Worm (Caenorhabditis elegans) whole organism, L4 larva: ENCODE measurements around the gene che-11.

Experiments
- D1046.2 ChIP-seq: fragments of 200-800 bp; sonication (Bioruptor generic); IDR thresholded peaks from 2 replicates; pipeline ENCODE4 v1.3.6; 2022; ENCODE audit warnings: missing genetic modification characterization, missing compliant biosample characterization
- F10B5.3 ChIP-seq: sonication (generic microtip); optimal IDR thresholded peaks from 2 replicates; lab custom pipeline; 2016; ENCODE audit warnings: mild to moderate bottlenecking, missing genetic modification characterization, missing compliant biosample characterization
- F26F4.8 ChIP-seq: fragments of 200-800 bp; sonication (Bioruptor generic); conservative IDR thresholded peaks from 2 replicates; pipeline ENCODE4 v1.3.6; 2022; ENCODE audit warnings: missing genetic modification characterization, missing compliant biosample characterization
- R02D3.7 ChIP-seq: fragments of 150-350 bp; sonication (generic microtip); optimal IDR thresholded peaks from 3 replicates; lab custom pipeline; 2014; ENCODE audit warnings: missing biosample characterization, missing genetic modification characterization
- T20F7.1 ChIP-seq: fragments of 200-800 bp; sonication (Bioruptor generic); optimal IDR thresholded peaks from 2 replicates; lab custom pipeline; 2018; ENCODE audit warnings: mild to moderate bottlenecking, missing genetic modification characterization, missing compliant biosample characterization
- T26A8.4 ChIP-seq: fragments of 200-800 bp; sonication (Bioruptor generic); IDR thresholded peaks from 2 replicates; pipeline ENCODE4 v1.3.6; 2022; ENCODE audit warnings: missing genetic modification characterization, missing compliant biosample characterization
- Y105C5A.15 ChIP-seq: fragments of 200-800 bp; sonication (Bioruptor generic); IDR thresholded peaks from 2 replicates; pipeline ENCODE4 v1.3.6; 2022; ENCODE audit warnings: missing genetic modification characterization, missing compliant biosample characterization
- ZK546.5 ChIP-seq, 2 experiments: sonication (generic microtip); optimal IDR thresholded peaks; 2 replicates each; lab custom pipeline; 2017; ENCODE audit warnings: missing biosample characterization in 2 of 2, missing genetic modification characterization in 2 of 2
- aha-1 ChIP-seq: fragments of 150-350 bp; peaks from one replicate; lab custom pipeline; 2014; ENCODE audit warnings: missing biosample characterization, missing genetic modification characterization
- aly-2 ChIP-seq: sonication (generic microtip); optimal IDR thresholded peaks from 2 replicates; lab custom pipeline; 2018; ENCODE audit warnings: missing biosample characterization, missing genetic modification characterization
- ceh-28 ChIP-seq: fragments of 150-350 bp; optimal IDR thresholded peaks from 2 replicates; lab custom pipeline; 2014; ENCODE audit warnings: missing biosample characterization, missing genetic modification reagents, missing genetic modification characterization
- ceh-32 ChIP-seq: sonication (generic microtip); optimal IDR thresholded peaks from 2 replicates; lab custom pipeline; 2016; ENCODE audit warnings: mild to moderate bottlenecking, missing genetic modification characterization, missing compliant biosample characterization; ENCODE audit not compliant: poor library complexity
- ceh-62 ChIP-seq: sonication (generic microtip); optimal IDR thresholded peaks from 2 replicates; lab custom pipeline; 2017; ENCODE audit warnings: missing biosample characterization, missing genetic modification characterization
- cey-2 ChIP-seq: sonication (generic microtip); optimal IDR thresholded peaks from 3 replicates; lab custom pipeline; 2017; ENCODE audit warnings: missing genetic modification characterization, mild to moderate bottlenecking, missing compliant biosample characterization, antibody characterized with exemption, borderline replicate concordance; ENCODE audit not compliant: insufficient read depth
- daf-8 ChIP-seq: fragments of 200-800 bp; sonication (Bioruptor generic); IDR thresholded peaks from 2 replicates; pipeline ENCODE4 v1.3.6; 2022; ENCODE audit warnings: missing genetic modification characterization, missing compliant biosample characterization
- dmd-6 ChIP-seq: fragments of 200-800 bp; sonication (Bioruptor generic); IDR thresholded peaks from 2 replicates; pipeline ENCODE4 v1.3.6; 2022; ENCODE audit warnings: missing genetic modification reagents, missing genetic modification characterization, missing compliant biosample characterization
- dmd-8 ChIP-seq: fragments of 200-800 bp; sonication (Bioruptor generic); IDR thresholded peaks from 2 replicates; pipeline ENCODE4 v1.3.6; 2022; ENCODE audit warnings: missing genetic modification characterization, missing compliant biosample characterization
- dve-1 ChIP-seq: sonication (generic microtip); optimal IDR thresholded peaks from 2 replicates; lab custom pipeline; 2017; ENCODE audit warnings: antibody characterized with exemption, mild to moderate bottlenecking, missing genetic modification characterization, missing compliant biosample characterization; ENCODE audit not compliant: insufficient read depth
- egl-27 ChIP-seq: sonication (generic microtip); optimal IDR thresholded peaks from 3 replicates; lab custom pipeline; 2017; ENCODE audit warnings: missing biosample characterization, missing genetic modification reagents, missing genetic modification characterization
- jun-1 ChIP-seq: fragments of 150-350 bp; optimal IDR thresholded peaks from 2 replicates; lab custom pipeline; 2014; ENCODE audit warnings: missing biosample characterization, missing genetic modification reagents, missing genetic modification characterization
- lim-7 ChIP-seq: fragments of 200-800 bp; sonication (Bioruptor generic); IDR thresholded peaks from 2 replicates; pipeline ENCODE4 v1.3.6; 2022; ENCODE audit warnings: missing genetic modification characterization, missing compliant biosample characterization
- lin-1 ChIP-seq: fragments of 200-800 bp; sonication (Bioruptor generic); IDR thresholded peaks from 2 replicates; pipeline ENCODE4 v1.3.6; 2022; ENCODE audit warnings: missing genetic modification reagents, missing genetic modification characterization, missing compliant biosample characterization
- lin-29 ChIP-seq: fragments of 200-800 bp; sonication (Bioruptor generic); IDR thresholded peaks from 2 replicates; pipeline ENCODE4 v1.3.6; 2022; ENCODE audit warnings: missing genetic modification reagents, missing genetic modification characterization, missing compliant biosample characterization
- lir-3 ChIP-seq: sonication (generic microtip); optimal IDR thresholded peaks from 2 replicates; lab custom pipeline; 2016; ENCODE audit warnings: mild to moderate bottlenecking, missing genetic modification characterization, missing compliant biosample characterization
- lsy-2 ChIP-seq, 2 experiments: fragments of 150-350 bp in 1 of 2; sonication (generic microtip) in 1 of 2; optimal IDR thresholded peaks; 2 replicates each; lab custom pipeline; 2014 to 2017; ENCODE audit warnings: missing biosample characterization in 2 of 2, missing genetic modification characterization in 2 of 2
- madf-9 ChIP-seq: fragments of 200-800 bp; sonication (Bioruptor generic); conservative IDR thresholded peaks from 2 replicates; pipeline ENCODE4 v1.3.6; 2022; ENCODE audit warnings: missing genetic modification reagents, missing genetic modification characterization, missing compliant biosample characterization
- mdl-1 ChIP-seq, 2 experiments: fragments of 150-350 bp in 1 of 2; sonication (generic microtip) in 1 of 2; optimal IDR thresholded peaks; 2 replicates each; lab custom pipeline; 2014 to 2017; ENCODE audit warnings: missing biosample characterization in 2 of 2, missing genetic modification characterization in 2 of 2
- mes-2 ChIP-seq: sonication (generic microtip); optimal IDR thresholded peaks from 2 replicates; lab custom pipeline; 2016; ENCODE audit warnings: missing genotype, mild to moderate bottlenecking, missing genetic modification characterization, missing compliant biosample characterization; ENCODE audit not compliant: poor library complexity, severe bottlenecking
- mxl-3 ChIP-seq: fragments of 200-800 bp; sonication (Bioruptor generic); optimal IDR thresholded peaks from 2 replicates; lab custom pipeline; 2018; ENCODE audit warnings: mild to moderate bottlenecking, missing genetic modification characterization, missing compliant biosample characterization
- nhr-10 ChIP-seq: fragments of 150-350 bp; optimal IDR thresholded peaks from 2 replicates; lab custom pipeline; 2014; ENCODE audit warnings: missing biosample characterization, missing genetic modification characterization
- nhr-102 ChIP-seq: sonication (generic microtip); optimal IDR thresholded peaks from 2 replicates; lab custom pipeline; 2016; ENCODE audit warnings: mild to moderate bottlenecking, missing genetic modification characterization, moderate library complexity, missing compliant biosample characterization
- nhr-28 ChIP-seq: fragments of 150-350 bp; optimal IDR thresholded peaks from 2 replicates; lab custom pipeline; 2014; ENCODE audit warnings: missing biosample characterization, missing genetic modification characterization
- nhr-48 ChIP-seq: sonication (generic microtip); optimal IDR thresholded peaks from 2 replicates; lab custom pipeline; 2016; ENCODE audit warnings: mild to moderate bottlenecking, missing genetic modification characterization, missing compliant biosample characterization
- nhr-76 ChIP-seq: fragments of 150-350 bp; optimal IDR thresholded peaks from 2 replicates; lab custom pipeline; 2014; ENCODE audit warnings: missing biosample characterization, missing genetic modification characterization
- nhr-77 ChIP-seq: fragments of 150-350 bp; optimal IDR thresholded peaks from 2 replicates; lab custom pipeline; 2014; ENCODE audit warnings: missing biosample characterization, missing genetic modification characterization
- pqm-1 ChIP-seq: sonication (generic microtip); optimal IDR thresholded peaks from 2 replicates; lab custom pipeline; 2017; ENCODE audit warnings: missing biosample characterization, missing genetic modification characterization
- snpc-4 ChIP-seq: fragments of 150-350 bp; optimal IDR thresholded peaks from 2 replicates; lab custom pipeline; 2014; ENCODE audit warnings: missing biosample characterization, missing genetic modification characterization
- spr-1 ChIP-seq: sonication (generic microtip); optimal IDR thresholded peaks from 2 replicates; lab custom pipeline; 2016; ENCODE audit warnings: mild to moderate bottlenecking, missing genetic modification characterization, missing compliant biosample characterization
- spr-3 ChIP-seq: fragments of 200-800 bp; sonication (Bioruptor generic); optimal IDR thresholded peaks from 2 replicates; lab custom pipeline; 2018; ENCODE audit warnings: mild to moderate bottlenecking, missing genetic modification characterization, missing compliant biosample characterization
- tra-1 ChIP-seq: fragments of 200-800 bp; sonication (Bioruptor generic); IDR thresholded peaks from 2 replicates; pipeline ENCODE4 v1.3.6; 2022; ENCODE audit warnings: missing genetic modification reagents, missing genetic modification characterization, missing compliant biosample characterization
- unc-62 ChIP-seq, 3 experiments: fragments of 150-350 bp in 1 of 3; sonication (generic microtip); optimal IDR thresholded peaks in 2 of 3; peaks in 1 of 3; 1 replicate in 1 of 3; 2 replicates in 2 of 3; lab custom pipeline; 2014 to 2017; ENCODE audit warnings: missing biosample characterization in 3 of 3, missing genetic modification characterization in 3 of 3, missing genetic modification reagents in 3 of 3, missing genotype in 1 of 3
- zfp-3 ChIP-seq: fragments of 200-800 bp; sonication (Bioruptor generic); conservative IDR thresholded peaks from 2 replicates; pipeline ENCODE4 v1.3.6; 2022; ENCODE audit warnings: missing genetic modification reagents, missing genetic modification characterization, missing compliant biosample characterization
- zip-2 ChIP-seq: fragments of 150-350 bp; optimal IDR thresholded peaks from 2 replicates; lab custom pipeline; 2014; ENCODE audit warnings: missing biosample characterization, missing genetic modification characterization
- ztf-11 ChIP-seq: fragments of 150-350 bp; optimal IDR thresholded peaks from 2 replicates; lab custom pipeline; 2014; ENCODE audit warnings: missing biosample characterization, missing genetic modification characterization
- ztf-7 ChIP-seq: fragments of 150-350 bp; optimal IDR thresholded peaks from 2 replicates; lab custom pipeline; 2014; ENCODE audit warnings: missing biosample characterization, missing genetic modification characterization

The che-11 gene

DNA sequence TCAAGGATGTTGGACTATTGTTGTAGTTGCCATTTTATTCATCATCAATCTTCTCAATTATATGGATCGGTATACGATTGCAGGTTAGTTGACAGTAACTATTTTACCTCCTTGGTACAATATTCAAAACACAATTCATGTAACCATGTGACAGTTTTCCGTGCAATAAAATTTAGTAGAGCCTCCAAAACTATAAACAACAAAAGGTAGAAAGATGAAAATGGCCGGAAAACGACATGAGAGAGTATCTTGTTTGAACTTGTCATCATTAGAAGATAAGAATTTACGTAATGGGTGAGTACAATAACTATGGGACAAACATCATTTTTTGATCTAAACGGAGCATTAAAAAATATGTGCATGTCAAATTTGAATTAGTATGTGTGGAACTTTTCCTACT, 35.4 kb downstream of the che-11 start (continued):
- TF ChIP-seq ceh-32: no peak
- TF ChIP-seq ztf-11: no peak
- TF ChIP-seq Y105C5A.15: no peak
- TF ChIP-seq ZK546.5 (tag; optimal IDR thresholded peaks at IDR 0.05; lab: Kevin White, UChicago): no peak
- no peak for TF ChIP-seq lsy-2 (tag; optimal IDR thresholded peaks at IDR 0.05; lab: Kevin White, UChicago)
- TF ChIP-seq F26F4.8 (GFP tag; lab: Robert Waterston, UW): no peak
- no peak for TF ChIP-seq F10B5.3 (tag; lab: Kevin White, UChicago)
- no peak for TF ChIP-seq nhr-102 (tag; lab: Kevin White, UChicago)
- TF ChIP-seq aly-2 (tag; lab: Kevin White, UChicago): no peak
- TF ChIP-seq D1046.2: no peak
- TF ChIP-seq lir-3 (tag; lab: Kevin White, UChicago): no peak
- TF ChIP-seq nhr-10: no peak
- no peak for TF ChIP-seq mes-2 (tag; lab: Kevin White, UChicago)
- TF ChIP-seq lin-1 (GFP tag; lab: Robert Waterston, UW): no peak
- no peak for TF ChIP-seq snpc-4 (tag; lab: Kevin White, UChicago)
- TF ChIP-seq lim-7 (GFP tag; lab: Robert Waterston, UW): no peak
- no peak for TF ChIP-seq zip-2 (tag; lab: Kevin White, UChicago)
- TF ChIP-seq ztf-7 (tag; lab: Kevin White, UChicago): no peak
- TF ChIP-seq daf-8 (GFP tag; lab: Robert Waterston, UW): no peak
- no peak for TF ChIP-seq spr-1 (tag; lab: Kevin White, UChicago)
- TF ChIP-seq egl-27 (tag; lab: Kevin White, UChicago): no peak
- no peak for TF ChIP-seq ceh-28
- TF ChIP-seq nhr-76 (tag; lab: Kevin White, UChicago): no peak
- peak in 1 of 2 experiments; percentile 97 for TF ChIP-seq unc-62 (GFP tag; optimal IDR thresholded peaks at IDR 0.05 in 1 of 2; lab: Kevin White, UChicago)
- no peak for TF ChIP-seq unc-62 (tag; optimal IDR thresholded peaks at IDR 0.05; lab: Kevin White, UChicago)
- TF ChIP-seq spr-3 (GFP tag; lab: Kevin White, UChicago): no peak
- no peak for TF ChIP-seq nhr-48 (tag; lab: Kevin White, UChicago)
- TF ChIP-seq dve-1 (tag; lab: Kevin White, UChicago): peak; percentile 38
- TF ChIP-seq, all 104 proteins: peak for 5

DNA sequence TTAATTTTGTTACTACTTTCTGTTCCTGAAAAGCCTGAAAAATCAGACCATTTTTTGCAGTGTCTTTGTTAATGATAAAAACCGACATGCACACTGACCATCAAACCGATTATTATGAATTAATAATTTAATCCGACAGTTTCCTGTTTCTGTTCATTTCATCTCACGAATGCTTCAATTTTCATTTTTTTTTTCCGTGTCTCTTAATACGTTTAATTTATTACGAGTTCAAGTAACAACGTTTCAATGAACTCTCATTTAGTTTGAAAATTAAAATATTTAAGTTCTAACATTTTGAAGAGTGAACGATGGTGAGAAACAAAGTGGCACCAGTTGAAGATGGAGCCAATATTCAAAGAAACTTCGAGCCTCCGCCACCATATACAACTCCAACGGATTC, 35.8 kb downstream of the che-11 start, which contains the start of gene spin-1:
TSS of gene spin-1 (plus strand) at position 301 of the 400 bp plus-strand sequence.
- no peak for TF ChIP-seq jun-1 (tag; lab: Kevin White, UChicago)
- no peak for TF ChIP-seq lin-29 (GFP tag; lab: Robert Waterston, UW)
- TF ChIP-seq ceh-28: no peak
- no peak for TF ChIP-seq nhr-10
- no peak for TF ChIP-seq daf-8 (GFP tag; lab: Robert Waterston, UW)
- TF ChIP-seq nhr-48 (tag; lab: Kevin White, UChicago): no peak
- TF ChIP-seq ceh-62 (tag; lab: Kevin White, UChicago): no peak
- no peak for TF ChIP-seq nhr-102 (tag; lab: Kevin White, UChicago)
- no peak for TF ChIP-seq lin-1 (GFP tag; lab: Robert Waterston, UW)
- no peak for TF ChIP-seq F26F4.8 (GFP tag; lab: Robert Waterston, UW)
- TF ChIP-seq tra-1 (GFP tag; lab: Robert Waterston, UW): no peak
- no peak for TF ChIP-seq T26A8.4
- TF ChIP-seq zfp-3 (GFP tag; lab: Robert Waterston, UW): no peak
- no peak for TF ChIP-seq cey-2 (tag; lab: Kevin White, UChicago)
- no peak for TF ChIP-seq T20F7.1 (GFP tag; lab: Kevin White, UChicago)
- TF ChIP-seq, all 104 proteins: peak for 0

DNA sequence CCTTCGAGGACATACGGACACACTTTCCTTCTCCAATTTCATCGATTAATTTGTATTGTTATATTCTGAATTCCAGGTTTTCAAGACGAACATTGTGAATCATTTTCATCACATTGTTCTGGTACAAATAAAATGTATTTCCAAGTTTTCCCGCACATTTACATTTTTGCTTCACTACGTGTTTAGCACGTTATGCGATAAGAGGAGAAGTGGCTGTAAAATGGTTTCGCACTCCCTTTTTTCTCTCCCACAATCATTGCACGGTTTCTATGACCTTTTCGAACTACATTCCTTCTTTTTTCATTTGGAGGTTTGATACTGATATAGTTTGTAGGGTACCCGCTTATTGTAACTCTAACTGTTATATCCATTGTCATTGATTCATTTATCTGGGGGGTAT, 36.8 kb downstream of the che-11 start:
- no peak for TF ChIP-seq lsy-2 (tag; optimal IDR thresholded peaks at IDR 0.05; lab: Kevin White, UChicago)
- peak; percentile 85 for TF ChIP-seq pqm-1 (tag; lab: Kevin White, UChicago)
- no peak for TF ChIP-seq aly-2 (tag; lab: Kevin White, UChicago)
- no peak for TF ChIP-seq madf-9 (GFP tag; lab: Robert Waterston, UW)
- peak; percentile 66 for TF ChIP-seq mxl-3 (GFP tag; lab: Kevin White, UChicago)
- peak; percentile 91 for TF ChIP-seq nhr-28
- TF ChIP-seq R02D3.7 (tag; lab: Kevin White, UChicago): no peak
- TF ChIP-seq dmd-8: no peak
- no peak for TF ChIP-seq D1046.2
- TF ChIP-seq mdl-1 (tag; optimal IDR thresholded peaks at IDR 0.05; lab: Kevin White, UChicago): peak in 1 of 2 experiments; percentile 13
- no peak for TF ChIP-seq lim-7 (GFP tag; lab: Robert Waterston, UW)
- TF ChIP-seq nhr-77 (tag; lab: Kevin White, UChicago): peak; percentile 3
- TF ChIP-seq egl-27 (tag; lab: Kevin White, UChicago): no peak
- peak; percentile 54 for TF ChIP-seq dmd-6
- peak; percentile 30 for TF ChIP-seq aha-1 (tag; lab: Kevin White, UChicago)
